Worm (Caenorhabditis elegans) whole organism, late embryonic: ENCODE data around the gene Y7A5A.13.

Source experiments
- ahr-1 ChIP-seq: sonication (generic microtip); optimal IDR thresholded peaks from 2 replicates; lab custom pipeline; 2016; ENCODE audit warnings: missing genetic modification characterization, missing compliant biosample characterization
- ama-1 ChIP-seq: fragments of 150-350 bp; optimal IDR thresholded peaks from 2 replicates; lab custom pipeline; 2014
- ceh-2 ChIP-seq: sonication (generic microtip); optimal IDR thresholded peaks from 2 replicates; lab custom pipeline; 2016; ENCODE audit warnings: missing genotype, missing genetic modification characterization, missing compliant biosample characterization
- ceh-22 ChIP-seq: sonication (generic microtip); optimal IDR thresholded peaks from 2 replicates; lab custom pipeline; 2017; ENCODE audit warnings: missing biosample characterization, missing genetic modification characterization
- odd-2 ChIP-seq: sonication (generic microtip); optimal IDR thresholded peaks from 2 replicates; lab custom pipeline; 2017; ENCODE audit warnings: antibody characterized with exemption, mild to moderate bottlenecking, missing genetic modification characterization, missing compliant biosample characterization
- rnt-1 ChIP-seq: sonication (generic microtip); optimal IDR thresholded peaks from 2 replicates; lab custom pipeline; 2016; ENCODE audit warnings: missing genetic modification characterization, missing compliant biosample characterization
- unc-55 ChIP-seq: sonication (generic microtip); optimal IDR thresholded peaks from 2 replicates; lab custom pipeline; 2017; ENCODE audit warnings: missing biosample characterization, missing genetic modification reagents, missing genetic modification characterization

ce11 chrX:15730342-15730741 is 43.3 kb upstream of the Y7A5A.13 start:
- TF ChIP-seq ama-1 = no peak
- TF ChIP-seq rnt-1 (tag; lab: Kevin White, UChicago) = no peak
- TF ChIP-seq unc-55 (GFP tag; lab: Kevin White, UChicago) = no peak
- TF ChIP-seq ceh-2 (tag; lab: Kevin White, UChicago) = no peak
- no peak for TF ChIP-seq ahr-1 (tag; lab: Kevin White, UChicago)
- TF ChIP-seq odd-2 (tag; lab: Kevin White, UChicago) = no peak
- TF ChIP-seq ceh-22 (tag; lab: Kevin White, UChicago) = no peak
